Worm (Caenorhabditis elegans) whole organism, L4/young adult: ENCODE data around the gene F52H2.3.

ENCODE experiments used
- dao-5 ChIP-seq: sonication (generic microtip); optimal IDR thresholded peaks from 2 replicates; lab custom pipeline; 2016; ENCODE audit warnings: missing genotype, missing genetic modification characterization, moderate library complexity, missing compliant biosample characterization
- him-1 ChIP-seq: sonication (generic microtip); optimal IDR thresholded peaks from 2 replicates; lab custom pipeline; 2016; ENCODE audit warnings: missing genotype, missing genetic modification reagents, missing genetic modification characterization, missing compliant biosample characterization

DNA sequence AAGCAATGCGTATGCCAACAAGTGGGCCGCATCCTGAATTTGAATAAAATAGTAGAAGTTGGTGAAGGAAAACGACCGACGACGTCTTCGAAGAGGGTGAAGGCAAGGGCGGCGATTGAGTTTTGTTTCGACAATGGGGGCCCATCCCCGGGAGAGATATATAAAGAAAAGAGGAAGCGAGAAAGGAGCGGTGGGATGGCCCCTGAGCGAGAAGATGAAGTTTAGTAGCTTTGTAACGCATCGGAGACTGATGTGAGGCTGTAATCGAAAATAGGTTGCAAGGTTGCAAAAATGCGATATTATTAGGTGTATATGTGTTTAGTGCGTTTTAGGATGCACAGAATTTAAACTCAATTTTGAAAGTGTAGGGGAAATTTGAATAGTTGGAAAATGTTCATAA, 18.2 kb downstream of the F52H2.3 start:
- no peak for TF ChIP-seq him-1
- no peak for TF ChIP-seq dao-5
